Worm (Caenorhabditis elegans) whole organism, young adult: ENCODE data around the gene ZC412.5.

Source experiments
- B0261.1 ChIP-seq: sonication (generic microtip); optimal IDR thresholded peaks from 2 replicates; lab custom pipeline; 2016; ENCODE audit warnings: mild to moderate bottlenecking, missing genetic modification characterization, moderate library complexity, missing compliant biosample characterization
- B0336.3 ChIP-seq: fragments of 200-800 bp; sonication (Bioruptor generic); IDR thresholded peaks from 2 replicates; pipeline ENCODE4 v1.3.6; 2022; ENCODE audit warnings: missing genetic modification characterization, missing compliant biosample characterization
- F33H1.4 ChIP-seq: fragments of 200-800 bp; sonication (Bioruptor generic); IDR thresholded peaks from 2 replicates; pipeline ENCODE4 v1.3.6; 2022; ENCODE audit warnings: missing genetic modification reagents, missing genetic modification characterization, missing compliant biosample characterization
- F39B2.1 ChIP-seq: fragments of 200-800 bp; sonication (Bioruptor generic); IDR thresholded peaks from 2 replicates; pipeline ENCODE4 v1.3.6; 2022; ENCODE audit warnings: missing genetic modification reagents, missing genetic modification characterization, missing compliant biosample characterization
- F49E8.2 ChIP-seq: sonication (generic microtip); optimal IDR thresholded peaks from 3 replicates; lab custom pipeline; 2017; ENCODE audit warnings: missing genetic modification characterization, mild to moderate bottlenecking, missing compliant biosample characterization, antibody characterized with exemption, moderate library complexity; ENCODE audit not compliant: insufficient read depth
- F52B5.7 ChIP-seq: sonication (generic microtip); optimal IDR thresholded peaks from 2 replicates; lab custom pipeline; 2016; ENCODE audit warnings: mild to moderate bottlenecking, missing genetic modification characterization, missing compliant biosample characterization
- F55B11.4 ChIP-seq: sonication (generic microtip); optimal IDR thresholded peaks from 2 replicates; lab custom pipeline; 2016; ENCODE audit warnings: missing compliant biosample characterization, missing genetic modification characterization, borderline replicate concordance; ENCODE audit not compliant: insufficient read depth
- F57A8.1 ChIP-seq: fragments of 200-800 bp; sonication (Bioruptor generic); optimal IDR thresholded peaks from 2 replicates; lab custom pipeline; 2018; ENCODE audit warnings: mild to moderate bottlenecking, missing genetic modification characterization, moderate library complexity, missing compliant biosample characterization
- Y53F4B.3 ChIP-seq: fragments of 200-800 bp; sonication (Bioruptor generic); IDR thresholded peaks from 2 replicates; pipeline ENCODE4 v1.3.6; 2022; ENCODE audit warnings: missing genetic modification reagents, missing genetic modification characterization, missing compliant biosample characterization
- Y56A3A.18 ChIP-seq: fragments of 200-800 bp; sonication (Bioruptor generic); IDR thresholded peaks from 2 replicates; pipeline ENCODE4 v1.3.6; 2022; ENCODE audit warnings: missing genetic modification reagents, missing genetic modification characterization, missing compliant biosample characterization
- Y79H2A.3 ChIP-seq: fragments of 200-800 bp; sonication (Bioruptor generic); conservative IDR thresholded peaks from 2 replicates; pipeline ENCODE4 v1.3.6; 2022; ENCODE audit warnings: missing genetic modification reagents, missing genetic modification characterization, missing compliant biosample characterization
- aptf-2 ChIP-seq: fragments of 200-800 bp; sonication (Bioruptor generic); conservative IDR thresholded peaks from 2 replicates; pipeline ENCODE4 v1.3.6; 2022; ENCODE audit warnings: missing genetic modification reagents, missing genetic modification characterization, missing compliant biosample characterization
- atf-7 ChIP-seq: sonication (generic microtip); optimal IDR thresholded peaks from 2 replicates; lab custom pipeline; 2017; ENCODE audit warnings: mild to moderate bottlenecking, missing genetic modification characterization, missing compliant biosample characterization
- athp-1 ChIP-seq: sonication (generic microtip); optimal IDR thresholded peaks from 2 replicates; lab custom pipeline; 2017; ENCODE audit warnings: mild to moderate bottlenecking, missing genetic modification characterization, missing compliant biosample characterization
- bed-1 ChIP-seq: fragments of 200-800 bp; sonication (Bioruptor generic); IDR thresholded peaks from 2 replicates; pipeline ENCODE4 v1.3.6; 2022; ENCODE audit warnings: missing genetic modification reagents, missing genetic modification characterization, missing compliant biosample characterization
- ccch-3 ChIP-seq: fragments of 200-800 bp; sonication (Bioruptor generic); optimal IDR thresholded peaks from 2 replicates; lab custom pipeline; 2018; ENCODE audit warnings: mild to moderate bottlenecking, missing genetic modification characterization, missing compliant biosample characterization
- ceh-40 ChIP-seq: fragments of 200-800 bp; sonication (Bioruptor generic); IDR thresholded peaks from 2 replicates; pipeline ENCODE4 v1.3.6; 2022; ENCODE audit warnings: missing genetic modification characterization, missing compliant biosample characterization
- ceh-58 ChIP-seq: fragments of 200-800 bp; sonication (Bioruptor generic); IDR thresholded peaks from 2 replicates; pipeline ENCODE4 v1.3.6; 2022; ENCODE audit warnings: missing genetic modification characterization, missing compliant biosample characterization
- ceh-79 ChIP-seq: sonication (generic microtip); optimal IDR thresholded peaks from 2 replicates; lab custom pipeline; 2017; ENCODE audit warnings: mild to moderate bottlenecking, missing genetic modification characterization, missing compliant biosample characterization
- ceh-91 ChIP-seq: fragments of 200-800 bp; sonication (Bioruptor generic); IDR thresholded peaks from 2 replicates; pipeline ENCODE4 v1.3.6; 2022; ENCODE audit warnings: missing genetic modification reagents, missing genetic modification characterization, missing compliant biosample characterization
- chd-7 ChIP-seq: sonication (generic microtip); optimal IDR thresholded peaks from 2 replicates; lab custom pipeline; 2016; ENCODE audit warnings: mild to moderate bottlenecking, missing genetic modification characterization, moderate library complexity, missing compliant biosample characterization
- die-1 ChIP-seq: sonication (generic microtip); optimal IDR thresholded peaks from 2 replicates; lab custom pipeline; 2016; ENCODE audit warnings: missing genotype, mild to moderate bottlenecking, missing genetic modification characterization, missing compliant biosample characterization
- dox-1 ChIP-seq: fragments of 200-800 bp; sonication (Bioruptor generic); IDR thresholded peaks from 2 replicates; pipeline ENCODE4 v1.3.6; 2022; ENCODE audit warnings: missing genetic modification reagents, missing genetic modification characterization, missing compliant biosample characterization
- efl-1 ChIP-seq: fragments of 150-350 bp; optimal IDR thresholded peaks from 2 replicates; lab custom pipeline; 2014; ENCODE audit warnings: missing biosample characterization, missing genetic modification reagents, missing genetic modification characterization
- egl-44 ChIP-seq: fragments of 200-800 bp; sonication (Bioruptor generic); IDR thresholded peaks from 2 replicates; pipeline ENCODE4 v1.3.6; 2022; ENCODE audit warnings: missing genetic modification reagents, missing genetic modification characterization, missing compliant biosample characterization
- egrh-3 ChIP-seq: fragments of 200-800 bp; sonication (Bioruptor generic); IDR thresholded peaks from 2 replicates; pipeline ENCODE4 v1.3.6; 2022; ENCODE audit warnings: missing genetic modification reagents, missing genetic modification characterization, missing compliant biosample characterization
- fkh-3 ChIP-seq: sonication (generic microtip); optimal IDR thresholded peaks from 2 replicates; lab custom pipeline; 2016; ENCODE audit warnings: mild to moderate bottlenecking, missing genetic modification characterization, missing compliant biosample characterization
- gei-17 ChIP-seq: fragments of 200-800 bp; sonication (Bioruptor generic); optimal IDR thresholded peaks from 2 replicates; lab custom pipeline; 2018; ENCODE audit warnings: mild to moderate bottlenecking, missing genetic modification characterization, missing compliant biosample characterization
- hlh-26 ChIP-seq: fragments of 200-800 bp; sonication (Bioruptor generic); conservative IDR thresholded peaks from 2 replicates; pipeline ENCODE4 v1.3.6; 2022; ENCODE audit warnings: missing genetic modification reagents, missing genetic modification characterization, missing compliant biosample characterization
- hmg-20 ChIP-seq: fragments of 200-800 bp; sonication (Bioruptor generic); IDR thresholded peaks from 2 replicates; pipeline ENCODE4 v1.3.6; 2022; ENCODE audit warnings: missing genetic modification reagents, missing genetic modification characterization, missing compliant biosample characterization
- lag-1 ChIP-seq: fragments of 200-800 bp; sonication (Bioruptor generic); IDR thresholded peaks from 2 replicates; pipeline ENCODE4 v1.3.6; 2022; ENCODE audit warnings: missing genetic modification reagents, missing genetic modification characterization, missing compliant biosample characterization
- madf-10 ChIP-seq: sonication (generic microtip); optimal IDR thresholded peaks from 2 replicates; lab custom pipeline; 2016; ENCODE audit warnings: mild to moderate bottlenecking, missing genetic modification characterization, missing compliant biosample characterization
- nfya-2 ChIP-seq: fragments of 200-800 bp; sonication (Bioruptor generic); IDR thresholded peaks from 2 replicates; pipeline ENCODE4 v1.3.6; 2022; ENCODE audit warnings: missing genetic modification reagents, missing genetic modification characterization, missing compliant biosample characterization
- nhr-80 ChIP-seq: sonication (generic microtip); optimal IDR thresholded peaks from 2 replicates; lab custom pipeline; 2016; ENCODE audit warnings: missing genetic modification characterization, missing compliant biosample characterization
- pha-4 ChIP-seq: fragments of 150-350 bp; sonication (generic microtip); optimal IDR thresholded peaks from 2 replicates; lab custom pipeline; 2014; ENCODE audit warnings: missing biosample characterization, missing genetic modification reagents, missing genetic modification characterization
- rec-8 ChIP-seq, 2 experiments: sonication (generic microtip); optimal IDR thresholded peaks; 2 replicates each; lab custom pipeline; 2016; ENCODE audit warnings: mild to moderate bottlenecking in 2 of 2, missing genetic modification characterization in 2 of 2, missing genetic modification reagents in 2 of 2, missing genotype in 2 of 2, missing biosample characterization in 1 of 2, missing compliant biosample characterization in 1 of 2, moderate library complexity in 1 of 2
- snpc-1.3 ChIP-seq: sonication (generic microtip); optimal IDR thresholded peaks from 2 replicates; lab custom pipeline; 2017; ENCODE audit warnings: missing genetic modification characterization, mild to moderate bottlenecking, missing compliant biosample characterization, antibody characterized with exemption, moderate library complexity, missing genotype, missing genetic modification reagents; ENCODE audit not compliant: insufficient read depth
- snpc-3.4 ChIP-seq: sonication (generic microtip); optimal IDR thresholded peaks from 2 replicates; lab custom pipeline; 2017; ENCODE audit warnings: missing genetic modification characterization, mild to moderate bottlenecking, missing compliant biosample characterization, antibody characterized with exemption, moderate library complexity, missing genotype, missing genetic modification reagents
- somi-1 ChIP-seq: fragments of 200-800 bp; sonication (Bioruptor generic); optimal IDR thresholded peaks from 2 replicates; lab custom pipeline; 2018; ENCODE audit warnings: mild to moderate bottlenecking, missing genetic modification characterization, missing compliant biosample characterization
- tbp1 ChIP-seq: fragments of 200-800 bp; sonication (Bioruptor generic); optimal IDR thresholded peaks from 2 replicates; lab custom pipeline; 2018; ENCODE audit warnings: mild to moderate bottlenecking, missing genetic modification characterization, missing compliant biosample characterization
- tbx-9 ChIP-seq: sonication (generic microtip); optimal IDR thresholded peaks from 2 replicates; lab custom pipeline; 2016; ENCODE audit warnings: borderline replicate concordance, missing genetic modification characterization, inconsistent platforms, missing compliant biosample characterization
- tlf-1 ChIP-seq: fragments of 200-800 bp; sonication (Bioruptor generic); optimal IDR thresholded peaks from 2 replicates; lab custom pipeline; 2018; ENCODE audit warnings: mild to moderate bottlenecking, missing genetic modification characterization, missing compliant biosample characterization
- unc-62 ChIP-seq: fragments of 150-350 bp; optimal IDR thresholded peaks from 2 replicates; lab custom pipeline; 2014; ENCODE audit warnings: missing biosample characterization, missing genetic modification reagents, missing genetic modification characterization
- zim-3 ChIP-seq: sonication (generic microtip); optimal IDR thresholded peaks from 2 replicates; lab custom pipeline; 2017; ENCODE audit warnings: mild to moderate bottlenecking, missing genetic modification characterization, moderate library complexity, missing compliant biosample characterization
- ztf-18 ChIP-seq: sonication (generic microtip); optimal IDR thresholded peaks from 2 replicates; lab custom pipeline; 2016; ENCODE audit warnings: missing genotype, mild to moderate bottlenecking, missing genetic modification characterization, missing compliant biosample characterization
- ztf-25 ChIP-seq: fragments of 200-800 bp; sonication (Bioruptor generic); IDR thresholded peaks from 2 replicates; pipeline ENCODE4 v1.3.6; 2022; ENCODE audit warnings: missing genetic modification reagents, missing genetic modification characterization, missing compliant biosample characterization
- ztf-26 ChIP-seq: sonication (generic microtip); optimal IDR thresholded peaks from 2 replicates; lab custom pipeline; 2017; ENCODE audit warnings: missing genetic modification characterization, missing compliant biosample characterization
- ztf-28 ChIP-seq: fragments of 200-800 bp; sonication (Bioruptor generic); IDR thresholded peaks from 2 replicates; pipeline ENCODE4 v1.3.6; 2022; ENCODE audit warnings: missing genetic modification reagents, missing genetic modification characterization, missing compliant biosample characterization
- ztf-3 ChIP-seq: fragments of 200-800 bp; sonication (Bioruptor generic); optimal IDR thresholded peaks from 2 replicates; lab custom pipeline; 2018; ENCODE audit warnings: mild to moderate bottlenecking, missing genetic modification characterization, missing compliant biosample characterization

The ZC412.5 gene

ce11 chrV:14876257-14876656 is 986 bp upstream of the ZC412.5 start (continued):
- peak; percentile 19 for TF ChIP-seq atf-7 (tag; lab: Kevin White, UChicago)
- peak; percentile 10 to 31 for TF ChIP-seq rec-8 (tag; optimal IDR thresholded peaks at IDR 0.05; lab: Kevin White, UChicago)
- no peak for TF ChIP-seq F57A8.1 (GFP tag; lab: Kevin White, UChicago)
- no peak for TF ChIP-seq ztf-28 (GFP tag; lab: Robert Waterston, UW)
- TF ChIP-seq ztf-18 (tag; lab: Kevin White, UChicago) = peak; percentile 18
- TF ChIP-seq lag-1 (GFP tag; lab: Robert Waterston, UW) = no peak
- no peak for TF ChIP-seq gei-17 (GFP tag; lab: Kevin White, UChicago)
- no peak for TF ChIP-seq F49E8.2 (tag; lab: Kevin White, UChicago)
- peak; percentile 52; the same call in 1 of the 2 replicates for TF ChIP-seq Y53F4B.3 (GFP tag; lab: Robert Waterston, UW)
- peak; percentile 47 for TF ChIP-seq somi-1 (GFP tag; lab: Kevin White, UChicago)
- no peak for TF ChIP-seq egrh-3 (GFP tag; lab: Robert Waterston, UW)
- TF ChIP-seq madf-10 = peak; percentile 28
- no peak for TF ChIP-seq nfya-2
- no peak for TF ChIP-seq ceh-40
- no peak for TF ChIP-seq ceh-58 (GFP tag; lab: Robert Waterston, UW)
- TF ChIP-seq ztf-25 (GFP tag; lab: Robert Waterston, UW) = 0 out of 2 replicates have a peak, but pooled peaks have one; percentile 62
- TF ChIP-seq Y79H2A.3 (GFP tag; lab: Robert Waterston, UW) = no peak
- peak; percentile 100 for TF ChIP-seq tbp1
- peak; percentile 14 for TF ChIP-seq athp-1 (tag; lab: Kevin White, UChicago)
- no peak for TF ChIP-seq ccch-3
- TF ChIP-seq F39B2.1 (GFP tag; lab: Robert Waterston, UW) = no peak
- TF ChIP-seq F52B5.7 (tag; lab: Kevin White, UChicago) = no peak
- no peak for TF ChIP-seq tlf-1
- no peak for TF ChIP-seq chd-7 (tag; lab: Kevin White, UChicago)
- TF ChIP-seq bed-1 (GFP tag; lab: Robert Waterston, UW) = no peak
- TF ChIP-seq F55B11.4 (tag; lab: Kevin White, UChicago) = no peak
- no peak for TF ChIP-seq ztf-3 (GFP tag; lab: Kevin White, UChicago)
- TF ChIP-seq egl-44 (GFP tag; lab: Robert Waterston, UW) = no peak
- no peak for TF ChIP-seq B0336.3 (GFP tag; lab: Robert Waterston, UW)
- TF ChIP-seq nhr-80 (tag; lab: Kevin White, UChicago) = peak; percentile 4
- TF ChIP-seq Y56A3A.18 (GFP tag; lab: Robert Waterston, UW) = peak; percentile 44; the same call in 1 of the 2 replicates
- TF ChIP-seq efl-1 (GFP tag; lab: Kevin White, UChicago) = no peak
- peak; percentile 33; the same call in 1 of the 2 replicates for TF ChIP-seq hmg-20 (GFP tag; lab: Robert Waterston, UW)
- no peak for TF ChIP-seq ceh-79
- peak; percentile 62 for TF ChIP-seq dox-1 (GFP tag; lab: Robert Waterston, UW)
- no peak for TF ChIP-seq ztf-26 (tag; lab: Kevin White, UChicago)
- no peak for TF ChIP-seq pha-4 (tag; lab: Kevin White, UChicago)
- peak; percentile 3 for TF ChIP-seq zim-3
- TF ChIP-seq die-1 = peak; percentile 9
- peak; percentile 96 for TF ChIP-seq snpc-3.4 (tag; lab: Kevin White, UChicago)
- TF ChIP-seq B0261.1 (tag; lab: Kevin White, UChicago) = peak; percentile 86
- TF ChIP-seq tbx-9 (tag; lab: Kevin White, UChicago) = no peak
- TF ChIP-seq aptf-2 (GFP tag; lab: Robert Waterston, UW) = no peak
- TF ChIP-seq unc-62 = no peak
- no peak for TF ChIP-seq fkh-3 (tag; lab: Kevin White, UChicago)
- no peak for TF ChIP-seq snpc-1.3
- TF ChIP-seq ceh-91 (GFP tag; lab: Robert Waterston, UW) = no peak
- no peak for TF ChIP-seq hlh-26 (GFP tag; lab: Robert Waterston, UW)
- peak; percentile 26; the same call in 1 of the 2 replicates for TF ChIP-seq F33H1.4 (GFP tag; lab: Robert Waterston, UW)
